Worm (Caenorhabditis elegans): ENCODE data around the gene ztf-20.

The ztf-20 gene

ce11 chrV:18960072-18960471 lies at the start of gene ztf-20:
TSS of gene ztf-20 (minus strand) at chrV:18960172.
- TF ChIP-seq nhr-77 (tag; optimal IDR thresholded peaks at IDR 0.05) (no peak), R02D3.7 (tag; optimal IDR thresholded peaks at IDR 0.05) (no peak), saeg-2 (GFP tag; IDR thresholded peaks at IDR 0.05) (no peak), set-16 (GFP tag; IDR thresholded peaks at IDR 0.05) (no peak), nhr-6 (tag; optimal IDR thresholded peaks at IDR 0.05) (no peak), ZK546.5 (tag; optimal IDR thresholded peaks at IDR 0.05) (no peak)

ce11 chrV:19001656-19002055 lies 41.7 kb upstream of the ztf-20 start, which contains the start of gene Y39B6A.33:
TSS of gene Y39B6A.33 (plus strand) at chrV:19001956.
- TF ChIP-seq ceh-44 (GFP tag; IDR thresholded peaks at IDR 0.05) (0 out of 2 replicates have a peak, but pooled peaks have one; percentile 5), tra-1 (GFP tag; IDR thresholded peaks at IDR 0.05) (no peak), ZK546.5 (tag; optimal IDR thresholded peaks at IDR 0.05) (no peak)

DNA sequence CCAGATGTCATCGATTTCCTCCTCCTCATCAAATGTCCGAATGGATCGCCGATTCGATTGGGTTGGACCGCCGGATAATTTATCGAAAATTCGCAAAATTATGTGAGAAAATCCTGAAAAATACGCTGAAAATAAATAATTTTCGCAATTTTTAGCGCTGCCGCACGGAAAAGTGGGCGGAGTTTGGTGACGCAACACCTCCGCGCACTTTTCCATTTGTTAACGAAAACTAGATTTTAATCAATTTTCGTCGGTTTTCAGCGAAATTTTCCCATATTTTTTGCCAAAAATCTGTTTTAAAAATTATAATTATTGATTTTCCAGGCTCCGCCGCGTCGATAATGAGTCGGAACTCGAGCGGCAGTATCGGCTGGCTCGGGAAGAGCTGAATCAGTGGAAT lies 41.0 kb upstream of the ztf-20 start, which contains the start of gene Y39B6A.34:
Gene Y39B6A.34 (plus strand): TSS at position 3 of the 400 bp plus-strand sequence.
- TF ChIP-seq ZK337.2 (GFP tag; IDR thresholded peaks at IDR 0.05) = no peak
- TF ChIP-seq dmd-8 (GFP tag; IDR thresholded peaks at IDR 0.05) = no peak
- no peak for TF ChIP-seq jun-1 (tag; optimal IDR thresholded peaks at IDR 0.05)
- TF ChIP-seq snpc-4 (tag; optimal IDR thresholded peaks at IDR 0.05) = no peak
- no peak for TF ChIP-seq ceh-20 (GFP tag; IDR thresholded peaks at IDR 0.05)
- TF ChIP-seq pha-4 (GFP tag; IDR thresholded peaks at IDR 0.05) = peak; percentile 30; the same call in 1 of the 2 replicates
- TF ChIP-seq pha-4 (tag; optimal IDR thresholded peaks at IDR 0.05) = no peak
- no peak for TF ChIP-seq lin-29 (GFP tag; IDR thresholded peaks at IDR 0.05)
- TF ChIP-seq hmg-1.1 (GFP tag; IDR thresholded peaks at IDR 0.05) = no peak
- TF ChIP-seq lin-13 (GFP tag; optimal IDR thresholded peaks at IDR 0.05) = no peak
- TF ChIP-seq mes-2 (tag; optimal IDR thresholded peaks at IDR 0.05; ENCODE audit: poor library complexity, severe bottlenecking) = peak; percentile 48
- no peak; the same call in none of the 2 replicates for TF ChIP-seq lin-38 (GFP tag; IDR thresholded peaks at IDR 0.05)
- TF ChIP-seq aha-1 (tag) = peak; percentile 61
- TF ChIP-seq set-16 (GFP tag; IDR thresholded peaks at IDR 0.05) = peak; percentile 37; the same call in 1 of the 2 replicates
- no peak for TF ChIP-seq lim-7 (GFP tag; IDR thresholded peaks at IDR 0.05)
- TF ChIP-seq lsy-2 (tag; optimal IDR thresholded peaks at IDR 0.05) = peak in 1 of 2 experiments; percentile 28
- no peak for TF ChIP-seq F44E2.7 (GFP tag; IDR thresholded peaks at IDR 0.05)
- TF ChIP-seq pqm-1 (tag; optimal IDR thresholded peaks at IDR 0.05) = no peak
- TF ChIP-seq nhr-6 (tag; optimal IDR thresholded peaks at IDR 0.05) = no peak
- 0 out of 2 replicates have a peak, but pooled peaks have one; percentile 13 for TF ChIP-seq Y48G9A.11 (GFP tag; IDR thresholded peaks at IDR 0.05)
- TF ChIP-seq zip-2 (tag; optimal IDR thresholded peaks at IDR 0.05) = no peak
- peak; percentile 33 for TF ChIP-seq rbr-2 (tag; optimal IDR thresholded peaks at IDR 0.05)
- TF ChIP-seq dve-1 (tag; optimal IDR thresholded peaks at IDR 0.05; ENCODE audit: insufficient read depth) = peak; percentile 2
- TF ChIP-seq mxl-2 (GFP tag; conservative IDR thresholded peaks at IDR 0.05) = no peak
- TF ChIP-seq ztf-11 (tag; optimal IDR thresholded peaks at IDR 0.05) = no peak
- peak; percentile 27 for TF ChIP-seq F10B5.3 (tag; optimal IDR thresholded peaks at IDR 0.05)
- TF ChIP-seq D1046.2 (GFP tag; IDR thresholded peaks at IDR 0.05) = no peak
- TF ChIP-seq egl-43 (GFP tag; IDR thresholded peaks at IDR 0.05) = no peak
- TF ChIP-seq T20F7.1 (GFP tag; optimal IDR thresholded peaks at IDR 0.05) = no peak
- TF ChIP-seq Y5F2A.4 (GFP tag; optimal IDR thresholded peaks at IDR 0.05) = no peak
- TF ChIP-seq hlh-30 (tag; optimal IDR thresholded peaks at IDR 0.05; ENCODE audit: insufficient read depth) = no peak
- no peak for TF ChIP-seq nhr-11 (tag; optimal IDR thresholded peaks at IDR 0.05)
- TF ChIP-seq T26A8.4 (GFP tag; IDR thresholded peaks at IDR 0.05) = no peak
- TF ChIP-seq dmd-9 (GFP tag; IDR thresholded peaks at IDR 0.05) = no peak
- no peak for TF ChIP-seq ctbp-1 (GFP tag; IDR thresholded peaks at IDR 0.05)
- peak in 1 of 2 experiments; percentile 9 for TF ChIP-seq daf-16 (GFP tag; optimal IDR thresholded peaks at IDR 0.05)
- no peak for TF ChIP-seq daf-16 (tag; optimal IDR thresholded peaks at IDR 0.05)
- no peak for TF ChIP-seq nhr-102 (tag; optimal IDR thresholded peaks at IDR 0.05)
- no peak for TF ChIP-seq daf-19 (GFP tag; conservative IDR thresholded peaks at IDR 0.05)
- no peak for TF ChIP-seq snpc-1.2 (GFP tag; IDR thresholded peaks at IDR 0.05)
- TF ChIP-seq F26F4.8 (GFP tag; conservative IDR thresholded peaks at IDR 0.05) = no peak
- no peak for TF ChIP-seq nhr-48 (tag; optimal IDR thresholded peaks at IDR 0.05)

Data from whole organism, L4 larva.